Worm (Caenorhabditis elegans) whole organism, young adult: ENCODE results near the gene B0454.8.

Experiments
- B0336.3 ChIP-seq: fragments of 200-800 bp; sonication (Bioruptor generic); IDR thresholded peaks from 2 replicates; pipeline ENCODE4 v1.3.6; 2022; ENCODE audit warnings: missing genetic modification characterization, missing compliant biosample characterization
- F10E7.11 ChIP-seq: sonication (generic microtip); optimal IDR thresholded peaks from 2 replicates; lab custom pipeline; 2017; ENCODE audit warnings: mild to moderate bottlenecking, missing genetic modification characterization, moderate library complexity, missing compliant biosample characterization
- F23B12.7 ChIP-seq: sonication (generic microtip); optimal IDR thresholded peaks from 2 replicates; lab custom pipeline; 2017; ENCODE audit warnings: missing genetic modification characterization, mild to moderate bottlenecking, missing compliant biosample characterization, antibody characterized with exemption, moderate library complexity; ENCODE audit not compliant: insufficient read depth
- F33H1.4 ChIP-seq: fragments of 200-800 bp; sonication (Bioruptor generic); IDR thresholded peaks from 2 replicates; pipeline ENCODE4 v1.3.6; 2022; ENCODE audit warnings: missing genetic modification reagents, missing genetic modification characterization, missing compliant biosample characterization
- F39B2.1 ChIP-seq: fragments of 200-800 bp; sonication (Bioruptor generic); IDR thresholded peaks from 2 replicates; pipeline ENCODE4 v1.3.6; 2022; ENCODE audit warnings: missing genetic modification reagents, missing genetic modification characterization, missing compliant biosample characterization
- akir-1 ChIP-seq: fragments of 200-800 bp; sonication (Bioruptor generic); optimal IDR thresholded peaks from 2 replicates; lab custom pipeline; 2018; ENCODE audit warnings: mild to moderate bottlenecking, missing genetic modification characterization, moderate library complexity, missing compliant biosample characterization
- atf-7 ChIP-seq: sonication (generic microtip); optimal IDR thresholded peaks from 2 replicates; lab custom pipeline; 2017; ENCODE audit warnings: mild to moderate bottlenecking, missing genetic modification characterization, missing compliant biosample characterization
- attf-6 ChIP-seq: fragments of 200-800 bp; sonication (Bioruptor generic); IDR thresholded peaks from 2 replicates; pipeline ENCODE4 v1.3.6; 2022; ENCODE audit warnings: missing genetic modification reagents, missing genetic modification characterization, missing compliant biosample characterization
- bed-2 ChIP-seq: fragments of 200-800 bp; sonication (Bioruptor generic); IDR thresholded peaks from 2 replicates; pipeline ENCODE4 v1.3.6; 2022; ENCODE audit warnings: missing genetic modification reagents, missing genetic modification characterization, missing compliant biosample characterization
- cebp-1 ChIP-seq, 2 experiments: fragments of 200-800 bp in 1 of 2; sonication (Bioruptor generic) in 1 of 2; sonication (generic microtip) in 1 of 2; IDR thresholded peaks in 1 of 2; optimal IDR thresholded peaks in 1 of 2; 2 replicates each; pipeline versions ENCODE4 v1.3.6 to Lab custom; 2017 to 2022; ENCODE audit warnings: missing compliant biosample characterization in 2 of 2, missing genetic modification characterization in 2 of 2, mild to moderate bottlenecking in 1 of 2, missing genetic modification reagents in 1 of 2, moderate library complexity in 1 of 2
- cebp-2 ChIP-seq: fragments of 200-800 bp; sonication (Bioruptor generic); IDR thresholded peaks from 2 replicates; pipeline ENCODE4 v1.3.6; 2022; ENCODE audit warnings: missing genetic modification characterization, missing compliant biosample characterization
- ceh-100 ChIP-seq: fragments of 200-800 bp; sonication (Bioruptor generic); IDR thresholded peaks from 2 replicates; pipeline ENCODE4 v1.3.6; 2022; ENCODE audit warnings: missing genetic modification reagents, missing genetic modification characterization, missing compliant biosample characterization
- ceh-27 ChIP-seq: fragments of 200-800 bp; sonication (Bioruptor generic); optimal IDR thresholded peaks from 2 replicates; lab custom pipeline; 2018; ENCODE audit warnings: mild to moderate bottlenecking, missing genetic modification characterization, moderate library complexity, missing compliant biosample characterization
- ceh-40 ChIP-seq: fragments of 200-800 bp; sonication (Bioruptor generic); IDR thresholded peaks from 2 replicates; pipeline ENCODE4 v1.3.6; 2022; ENCODE audit warnings: missing genetic modification characterization, missing compliant biosample characterization
- ceh-79 ChIP-seq: sonication (generic microtip); optimal IDR thresholded peaks from 2 replicates; lab custom pipeline; 2017; ENCODE audit warnings: mild to moderate bottlenecking, missing genetic modification characterization, missing compliant biosample characterization
- him-1 ChIP-seq: sonication (generic microtip); optimal IDR thresholded peaks from 2 replicates; lab custom pipeline; 2016; ENCODE audit warnings: missing genotype, missing genetic modification reagents, missing genetic modification characterization, missing compliant biosample characterization
- hrde-1 ChIP-seq: sonication (generic microtip); optimal IDR thresholded peaks from 2 replicates; lab custom pipeline; 2016; ENCODE audit warnings: missing genetic modification characterization, mild to moderate bottlenecking, missing compliant biosample characterization, moderate library complexity, missing genotype, missing genetic modification reagents, borderline replicate concordance
- madf-3 ChIP-seq: fragments of 200-800 bp; sonication (Bioruptor generic); IDR thresholded peaks from 2 replicates; pipeline ENCODE4 v1.3.6; 2022; ENCODE audit warnings: missing genetic modification reagents, missing genetic modification characterization, missing compliant biosample characterization
- mes-4 ChIP-seq: sonication (generic microtip); optimal IDR thresholded peaks from 2 replicates; lab custom pipeline; 2016; ENCODE audit warnings: missing genotype, missing genetic modification characterization, missing compliant biosample characterization
- nhr-27 ChIP-seq: fragments of 200-800 bp; sonication (Bioruptor generic); optimal IDR thresholded peaks from 2 replicates; lab custom pipeline; 2018; ENCODE audit warnings: mild to moderate bottlenecking, missing genetic modification characterization, moderate library complexity, missing compliant biosample characterization
- nhr-90 ChIP-seq: sonication (generic microtip); optimal IDR thresholded peaks from 2 replicates; lab custom pipeline; 2016; ENCODE audit warnings: missing genotype, mild to moderate bottlenecking, missing genetic modification characterization, missing compliant biosample characterization
- pbrm-1 ChIP-seq: fragments of 200-800 bp; sonication (Bioruptor generic); IDR thresholded peaks from 2 replicates; pipeline ENCODE4 v1.3.6; 2022; ENCODE audit warnings: missing genetic modification reagents, missing genetic modification characterization, missing compliant biosample characterization
- somi-1 ChIP-seq: fragments of 200-800 bp; sonication (Bioruptor generic); optimal IDR thresholded peaks from 2 replicates; lab custom pipeline; 2018; ENCODE audit warnings: mild to moderate bottlenecking, missing genetic modification characterization, missing compliant biosample characterization
- zim-3 ChIP-seq: sonication (generic microtip); optimal IDR thresholded peaks from 2 replicates; lab custom pipeline; 2017; ENCODE audit warnings: mild to moderate bottlenecking, missing genetic modification characterization, moderate library complexity, missing compliant biosample characterization
- ztf-25 ChIP-seq: fragments of 200-800 bp; sonication (Bioruptor generic); IDR thresholded peaks from 2 replicates; pipeline ENCODE4 v1.3.6; 2022; ENCODE audit warnings: missing genetic modification reagents, missing genetic modification characterization, missing compliant biosample characterization
- ztf-26 ChIP-seq: sonication (generic microtip); optimal IDR thresholded peaks from 2 replicates; lab custom pipeline; 2017; ENCODE audit warnings: missing genetic modification characterization, missing compliant biosample characterization
- ztf-6 ChIP-seq: fragments of 200-800 bp; sonication (Bioruptor generic); IDR thresholded peaks from 2 replicates; pipeline ENCODE4 v1.3.6; 2022; ENCODE audit warnings: missing genetic modification reagents, missing genetic modification characterization, missing compliant biosample characterization

Gene B0454.8

DNA sequence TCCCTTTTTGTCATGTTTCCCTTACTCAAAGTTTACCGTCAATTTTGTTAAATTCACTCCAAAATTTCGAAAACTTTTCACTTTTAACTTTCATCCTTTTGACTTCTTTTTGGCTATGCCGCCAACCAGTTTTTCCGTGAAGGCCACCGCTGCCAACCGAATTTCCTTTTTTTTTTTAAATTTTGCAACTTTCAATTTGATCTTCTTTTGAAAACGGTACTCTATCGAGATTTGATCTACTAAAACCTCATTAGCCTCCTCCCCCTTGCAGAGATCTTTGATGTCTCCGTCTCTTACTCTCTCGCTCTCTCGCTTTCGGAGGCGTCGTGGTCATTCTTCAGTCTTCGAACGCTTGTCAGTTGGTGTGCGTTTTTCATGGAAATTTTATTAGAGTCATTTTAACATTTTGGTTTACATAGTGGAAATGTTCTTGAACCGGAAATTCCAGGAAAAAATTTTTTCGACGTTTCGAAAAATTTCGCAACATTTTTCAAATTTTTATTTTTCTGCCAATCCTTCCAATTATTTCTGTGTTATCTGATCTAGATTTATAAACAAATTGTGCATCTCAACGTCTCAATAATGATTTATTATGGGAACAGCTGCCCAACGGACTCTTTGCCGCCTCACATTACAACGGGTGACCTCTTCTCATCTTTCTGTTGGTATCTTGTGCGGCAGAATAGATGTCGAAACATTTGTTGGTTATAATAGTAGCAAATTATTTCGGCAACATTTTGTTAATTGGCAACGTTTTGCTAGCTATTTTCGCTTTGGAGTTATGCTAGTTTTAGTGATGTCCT is 48.5 kb downstream of the B0454.8 start:
- TF ChIP-seq attf-6 (GFP tag; lab: Robert Waterston, UW) (no peak), zim-3 (no peak), cebp-1 (GFP tag; IDR thresholded peaks at IDR 0.05; lab: Robert Waterston, UW) (no peak), cebp-1 (tag; optimal IDR thresholded peaks at IDR 0.05; lab: Kevin White, UChicago) (peak; percentile 87), him-1 (no peak)

DNA sequence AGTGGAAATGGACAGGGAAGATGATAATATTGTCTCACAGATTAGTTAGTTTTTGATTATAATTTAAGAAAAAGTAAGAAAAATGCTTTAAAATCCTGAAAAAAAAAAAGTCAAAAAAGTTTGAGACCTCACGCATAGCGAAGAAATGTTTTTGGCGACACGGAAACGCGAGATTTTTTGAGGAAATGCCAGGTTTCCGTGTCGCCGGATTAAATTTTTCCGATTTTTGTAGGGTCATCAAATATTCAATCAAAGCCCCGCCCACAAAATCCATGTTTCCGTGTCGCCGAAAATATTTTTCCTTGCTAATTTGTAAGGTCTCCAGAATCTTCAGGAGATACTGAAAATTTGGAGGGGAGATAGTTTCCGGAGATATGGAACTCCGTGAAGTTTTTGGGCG is 51.0 kb downstream of the B0454.8 start:
- TF ChIP-seq atf-7 (tag; lab: Kevin White, UChicago) = no peak
- no peak for TF ChIP-seq ceh-40 (GFP tag; lab: Robert Waterston, UW)
- TF ChIP-seq ztf-26 (tag; lab: Kevin White, UChicago) = no peak
- peak; percentile 39 for TF ChIP-seq ceh-100 (GFP tag; lab: Robert Waterston, UW)
- TF ChIP-seq somi-1 (GFP tag; lab: Kevin White, UChicago) = no peak
- TF ChIP-seq pbrm-1 (GFP tag; lab: Robert Waterston, UW) = no peak
- no peak for TF ChIP-seq akir-1
- TF ChIP-seq F10E7.11 (tag; lab: Kevin White, UChicago) = no peak
- TF ChIP-seq F33H1.4 (GFP tag; lab: Robert Waterston, UW) = no peak
- no peak for TF ChIP-seq hrde-1
- 0 out of 2 replicates have a peak, but pooled peaks have one; percentile 48 for TF ChIP-seq madf-3 (GFP tag; lab: Robert Waterston, UW)
- TF ChIP-seq nhr-27 (tag; lab: Kevin White, UChicago) = no peak
- TF ChIP-seq ceh-79 (tag; lab: Kevin White, UChicago) = no peak
- TF ChIP-seq bed-2 (GFP tag; lab: Robert Waterston, UW) = no peak
- TF ChIP-seq ztf-6 (GFP tag; lab: Robert Waterston, UW) = no peak
- no peak for TF ChIP-seq nhr-90 (tag; lab: Kevin White, UChicago)
- no peak for TF ChIP-seq B0336.3 (GFP tag; lab: Robert Waterston, UW)
- TF ChIP-seq, all 124 proteins: peak for 2

DNA sequence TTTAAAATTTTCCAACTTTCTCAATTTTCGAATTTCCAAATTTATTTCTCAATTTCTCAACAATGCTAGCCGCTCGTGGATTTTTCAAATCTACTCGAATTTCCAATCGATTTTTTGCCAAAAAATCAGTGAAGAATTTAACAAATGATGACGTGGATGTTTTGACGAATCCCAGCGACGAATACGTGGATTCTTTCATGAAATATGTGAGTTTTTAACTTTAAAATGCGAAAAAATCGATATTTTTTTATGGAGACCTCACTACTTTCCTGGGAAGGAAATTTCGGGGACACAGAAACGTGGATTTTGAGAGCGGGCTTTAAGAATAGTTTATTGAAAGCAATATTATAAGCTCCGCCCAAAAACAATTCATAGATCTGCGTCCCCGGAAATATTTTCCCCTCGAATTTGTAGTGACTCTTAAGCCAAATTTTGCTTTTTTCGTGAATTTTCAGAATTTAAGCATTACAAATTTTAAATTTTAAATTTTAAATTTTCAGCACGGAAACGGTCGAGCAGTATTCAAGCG is 51.6 kb downstream of the B0454.8 start, which contains the start of gene K08A2.2:
K08A2.2 (plus strand) TSS at position 51 of the 529 bp plus-strand sequence.
- TF ChIP-seq akir-1 (no peak), cebp-2 (GFP tag; lab: Robert Waterston, UW) (no peak), ceh-100 (GFP tag; lab: Robert Waterston, UW) (peak; percentile 91), ceh-27 (GFP tag; lab: Kevin White, UChicago) (peak; percentile 13), F39B2.1 (GFP tag; lab: Robert Waterston, UW) (no peak), him-1 (peak; percentile 22), mes-4 (tag; lab: Kevin White, UChicago) (no peak), ztf-25 (GFP tag; lab: Robert Waterston, UW) (no peak), F23B12.7 (tag; lab: Kevin White, UChicago) (no peak)
- TF ChIP-seq, all 124 proteins: peak for 3
